Worm (Caenorhabditis elegans) whole organism, late embryonic: ENCODE results near the gene rpl-33.

ENCODE experiments used
- C38D4.7 ChIP-seq: fragments of 200-800 bp; sonication (Bioruptor generic); optimal IDR thresholded peaks from 2 replicates; lab custom pipeline; 2018; ENCODE audit warnings: mild to moderate bottlenecking, missing genetic modification characterization, moderate library complexity, missing compliant biosample characterization
- K09A11.1 ChIP-seq: sonication (generic microtip); optimal IDR thresholded peaks from 2 replicates; lab custom pipeline; 2017; ENCODE audit warnings: antibody characterized with exemption, mild to moderate bottlenecking, missing genetic modification characterization, missing compliant biosample characterization; ENCODE audit not compliant: insufficient read depth
- Y22D7AL.16 ChIP-seq: sonication (generic microtip); optimal IDR thresholded peaks from 2 replicates; lab custom pipeline; 2016; ENCODE audit warnings: missing genetic modification characterization, missing compliant biosample characterization
- ahr-1 ChIP-seq: sonication (generic microtip); optimal IDR thresholded peaks from 2 replicates; lab custom pipeline; 2016; ENCODE audit warnings: missing genetic modification characterization, missing compliant biosample characterization
- ama-1 ChIP-seq: fragments of 150-350 bp; optimal IDR thresholded peaks from 2 replicates; lab custom pipeline; 2014
- ceh-2 ChIP-seq: sonication (generic microtip); optimal IDR thresholded peaks from 2 replicates; lab custom pipeline; 2016; ENCODE audit warnings: missing genotype, missing genetic modification characterization, missing compliant biosample characterization
- ceh-31 ChIP-seq: sonication (generic microtip); optimal IDR thresholded peaks from 2 replicates; lab custom pipeline; 2016; ENCODE audit warnings: missing genetic modification characterization, missing compliant biosample characterization
- ceh-34 ChIP-seq: sonication (generic microtip); optimal IDR thresholded peaks from 2 replicates; lab custom pipeline; 2016; ENCODE audit warnings: mild to moderate bottlenecking, missing genetic modification characterization, missing compliant biosample characterization
- ceh-48 ChIP-seq: sonication (generic microtip); optimal IDR thresholded peaks from 2 replicates; lab custom pipeline; 2016; ENCODE audit warnings: missing genetic modification characterization, inconsistent platforms, missing compliant biosample characterization
- ceh-6 ChIP-seq: fragments of 200-800 bp; sonication (Bioruptor generic); optimal IDR thresholded peaks from 2 replicates; lab custom pipeline; 2018; ENCODE audit warnings: mild to moderate bottlenecking, missing genetic modification characterization, missing compliant biosample characterization
- ceh-9 ChIP-seq: sonication (generic microtip); optimal IDR thresholded peaks from 2 replicates; lab custom pipeline; 2016; ENCODE audit warnings: mild to moderate bottlenecking, missing genetic modification characterization, inconsistent platforms, missing compliant biosample characterization
- dmd-4 ChIP-seq: sonication (generic microtip); optimal IDR thresholded peaks from 2 replicates; lab custom pipeline; 2016; ENCODE audit warnings: borderline replicate concordance, missing genetic modification characterization, missing compliant biosample characterization
- elt-2 ChIP-seq: sonication (generic microtip); optimal IDR thresholded peaks from 2 replicates; lab custom pipeline; 2016; ENCODE audit warnings: missing genetic modification reagents, missing genetic modification characterization, missing compliant biosample characterization
- eyg-1 ChIP-seq: sonication (generic microtip); optimal IDR thresholded peaks from 2 replicates; lab custom pipeline; 2016; ENCODE audit warnings: missing genotype, missing genetic modification characterization, missing compliant biosample characterization
- fkh-10 ChIP-seq: fragments of 150-350 bp; optimal IDR thresholded peaks from 2 replicates; lab custom pipeline; 2014; ENCODE audit warnings: missing biosample characterization, missing genetic modification reagents, missing genetic modification characterization
- gmeb-2 ChIP-seq: sonication (generic microtip); optimal IDR thresholded peaks from 2 replicates; lab custom pipeline; 2016; ENCODE audit warnings: missing genetic modification characterization, inconsistent platforms, missing compliant biosample characterization
- hlh-15 ChIP-seq: sonication (generic microtip); optimal IDR thresholded peaks from 2 replicates; lab custom pipeline; 2016; ENCODE audit warnings: missing genetic modification characterization, missing compliant biosample characterization
- hlh-30 ChIP-seq: sonication (generic microtip); optimal IDR thresholded peaks from 2 replicates; lab custom pipeline; 2017; ENCODE audit warnings: antibody characterized with exemption, missing genetic modification characterization, missing compliant biosample characterization; ENCODE audit not compliant: insufficient read depth
- hlh-6 ChIP-seq: sonication (generic microtip); optimal IDR thresholded peaks from 2 replicates; lab custom pipeline; 2016; ENCODE audit warnings: missing genotype, missing genetic modification characterization, missing compliant biosample characterization
- hlh-8 ChIP-seq: sonication (generic microtip); optimal IDR thresholded peaks from 2 replicates; lab custom pipeline; 2016; ENCODE audit warnings: missing genotype, missing genetic modification characterization, missing compliant biosample characterization
- lim-6 ChIP-seq: sonication (generic microtip); optimal IDR thresholded peaks from 2 replicates; lab custom pipeline; 2016; ENCODE audit warnings: missing genetic modification characterization, missing compliant biosample characterization
- lin-11 ChIP-seq: fragments of 200-800 bp; sonication (Bioruptor generic); optimal IDR thresholded peaks from 2 replicates; lab custom pipeline; 2018; ENCODE audit warnings: mild to moderate bottlenecking, missing genetic modification characterization, missing compliant biosample characterization
- madf-2 ChIP-seq: sonication (generic microtip); optimal IDR thresholded peaks from 2 replicates; lab custom pipeline; 2017; ENCODE audit warnings: missing genetic modification characterization, missing compliant biosample characterization
- npax-4 ChIP-seq: sonication (generic microtip); optimal IDR thresholded peaks from 2 replicates; lab custom pipeline; 2016; ENCODE audit warnings: missing genetic modification characterization, missing compliant biosample characterization
- pag-3 ChIP-seq: sonication (generic microtip); optimal IDR thresholded peaks from 2 replicates; lab custom pipeline; 2016; ENCODE audit warnings: missing compliant biosample characterization, missing genetic modification characterization, borderline replicate concordance
- pax-1 ChIP-seq: fragments of 150-350 bp; optimal IDR thresholded peaks from 2 replicates; lab custom pipeline; 2014; ENCODE audit warnings: missing biosample characterization, missing genetic modification characterization
- pros-1 ChIP-seq: fragments of 150-350 bp; optimal IDR thresholded peaks from 2 replicates; lab custom pipeline; 2014; ENCODE audit warnings: missing biosample characterization, missing genetic modification reagents, missing genetic modification characterization
- ref-2 ChIP-seq: sonication (generic microtip); optimal IDR thresholded peaks from 2 replicates; lab custom pipeline; 2016; ENCODE audit warnings: missing genetic modification characterization, missing compliant biosample characterization
- sdc-2 ChIP-seq: sonication (generic microtip); optimal IDR thresholded peaks from 2 replicates; lab custom pipeline; 2016; ENCODE audit warnings: missing genotype, missing genetic modification characterization, missing compliant biosample characterization
- sox-2 ChIP-seq: fragments of 200-800 bp; sonication (Bioruptor generic); IDR thresholded peaks from 2 replicates; pipeline ENCODE4 v1.3.6; 2022; ENCODE audit warnings: missing genetic modification reagents, missing genetic modification characterization, missing compliant biosample characterization
- sox-4 ChIP-seq: sonication (generic microtip); optimal IDR thresholded peaks from 2 replicates; lab custom pipeline; 2017; ENCODE audit warnings: mild to moderate bottlenecking, missing genetic modification characterization, inconsistent platforms, missing compliant biosample characterization
- syd-9 ChIP-seq: sonication (generic microtip); optimal IDR thresholded peaks from 2 replicates; lab custom pipeline; 2016; ENCODE audit warnings: mild to moderate bottlenecking, missing genetic modification characterization, moderate library complexity, missing compliant biosample characterization
- tbx-2 ChIP-seq: sonication (generic microtip); optimal IDR thresholded peaks from 2 replicates; lab custom pipeline; 2016; ENCODE audit warnings: missing genetic modification characterization, missing compliant biosample characterization
- tbx-7 ChIP-seq: sonication (generic microtip); optimal IDR thresholded peaks from 2 replicates; lab custom pipeline; 2016; ENCODE audit warnings: missing genotype, missing genetic modification characterization, missing compliant biosample characterization

Gene rpl-33

ce11 chrII:7056328-7056727 is 49.0 kb upstream of the rpl-33 start:
- no peak for TF ChIP-seq sox-4 (tag; lab: Kevin White, UChicago)
- no peak for TF ChIP-seq ref-2 (tag; lab: Kevin White, UChicago)
- no peak for TF ChIP-seq eyg-1 (tag; lab: Kevin White, UChicago)
- no peak for TF ChIP-seq K09A11.1 (tag; lab: Kevin White, UChicago)
- no peak for TF ChIP-seq lim-6 (tag; lab: Kevin White, UChicago)
- no peak for TF ChIP-seq ceh-9
- no peak for TF ChIP-seq hlh-15 (tag; lab: Kevin White, UChicago)
- TF ChIP-seq sox-2 = no peak
- no peak for TF ChIP-seq dmd-4
- no peak for TF ChIP-seq pros-1 (tag; lab: Kevin White, UChicago)
- no peak for TF ChIP-seq elt-2 (tag; lab: Kevin White, UChicago)
- no peak for TF ChIP-seq hlh-8 (tag; lab: Kevin White, UChicago)
- no peak for TF ChIP-seq lin-11 (tag; lab: Kevin White, UChicago)
- no peak for TF ChIP-seq Y22D7AL.16 (tag; lab: Kevin White, UChicago)
- no peak for TF ChIP-seq hlh-30 (tag; lab: Kevin White, UChicago)
- no peak for TF ChIP-seq pag-3 (tag; lab: Kevin White, UChicago)
- no peak for TF ChIP-seq hlh-6 (tag; lab: Kevin White, UChicago)

- no peak for TF ChIP-seq fkh-10 (GFP tag; lab: Kevin White, UChicago)
- no peak for TF ChIP-seq pax-1
- TF ChIP-seq ceh-48 (tag; lab: Kevin White, UChicago) = no peak
- no peak for TF ChIP-seq hlh-15 (tag; lab: Kevin White, UChicago)
- TF ChIP-seq gmeb-2 = no peak
- TF ChIP-seq ceh-9 = no peak
- no peak for TF ChIP-seq ceh-31 (tag; lab: Kevin White, UChicago)
- no peak for TF ChIP-seq madf-2 (tag; lab: Kevin White, UChicago)
- no peak for TF ChIP-seq ceh-6 (GFP tag; lab: Kevin White, UChicago)
- TF ChIP-seq eyg-1 (tag; lab: Kevin White, UChicago) = no peak
- TF ChIP-seq npax-4 (tag; lab: Kevin White, UChicago) = no peak
- no peak for TF ChIP-seq C38D4.7
- no peak for TF ChIP-seq sox-2
- no peak for TF ChIP-seq pros-1 (tag; lab: Kevin White, UChicago)
Observed at ce11 chrII:7057860-7058259, 47.5 kb upstream of the rpl-33 start, which contains the start of gene cth-2. Gene cth-2 (minus strand): TSS chrII:7057960.

ce11 chrII:7059274-7059757 is 46.0 kb upstream of the rpl-33 start:
- TF ChIP-seq elt-2 (tag; lab: Kevin White, UChicago) (peak; percentile 38), ama-1 (lab: Kevin White, UChicago) (no peak)
- TF ChIP-seq, all 69 proteins: peak for 1

ce11 chrII:7060202-7060601 is 45.2 kb upstream of the rpl-33 start:
- TF ChIP-seq elt-2 (tag; lab: Kevin White, UChicago) (peak; percentile 34), ceh-2 (tag; lab: Kevin White, UChicago) (no peak), sdc-2 (tag; lab: Kevin White, UChicago) (no peak), tbx-2 (tag; lab: Kevin White, UChicago) (no peak)
- TF ChIP-seq, all 69 proteins: peak for 1

ce11 chrII:7060791-7061190 is 44.6 kb upstream of the rpl-33 start:
- TF ChIP-seq tbx-7 (tag; lab: Kevin White, UChicago) = no peak
- no peak for TF ChIP-seq ahr-1 (tag; lab: Kevin White, UChicago)
- TF ChIP-seq C38D4.7 = no peak
- no peak for TF ChIP-seq eyg-1 (tag; lab: Kevin White, UChicago)
- no peak for TF ChIP-seq syd-9 (tag; lab: Kevin White, UChicago)
- TF ChIP-seq ceh-34 = no peak
